Fruit fly (Drosophila melanogaster) whole organism, adult: ENCODE data around the gene CG33639.

ENCODE experiments used
- Clk ChIP-seq: fragments of 200-800 bp; sonication (Bioruptor generic); optimal IDR thresholded peaks from 2 replicates; lab custom pipeline; 2017; ENCODE audit warnings: missing biosample characterization, missing genetic modification characterization
- Hr96 ChIP-seq: fragments of 200-800 bp; sonication (Bioruptor generic); optimal IDR thresholded peaks from 2 replicates; lab custom pipeline; 2016; ENCODE audit warnings: missing biosample characterization, missing genetic modification characterization
- cnc ChIP-seq, 2 experiments: fragments of >200 bp; optimal IDR thresholded peaks; 2 replicates each; lab custom pipeline; 2017
- kay ChIP-seq: fragments of 200-800 bp; sonication (Bioruptor generic); peaks from one replicate; lab custom pipeline; 2016; ENCODE audit warnings: missing biosample characterization, missing genetic modification characterization, borderline replicate concordance
- tj ChIP-seq: fragments of 200-800 bp; sonication (Bioruptor generic); optimal IDR thresholded peaks from 3 replicates; lab custom pipeline; 2017; ENCODE audit warnings: missing biosample characterization, mild to moderate bottlenecking, missing genetic modification characterization, moderate library complexity

- TF ChIP-seq kay (no peak), tj (GFP tag; lab: Kevin White, UChicago) (no peak), Hr96 (GFP tag; lab: Kevin White, UChicago) (no peak), Clk (no peak), cnc (optimal IDR thresholded peaks at IDR 0.05; lab: Kevin White, UChicago) (no peak)
Measured at dm6 chrX:18246842-18247241, 21.0 kb upstream of the CG33639 start.
